Worm (Caenorhabditis elegans) whole organism, L3 larva: ENCODE data around the gene srw-76.
A peak's percentile ranks its signal among the peaks of the same experiment; 100 is the strongest.

ENCODE experiments used
- ZK546.5 ChIP-seq: sonication (generic microtip); optimal IDR thresholded peaks from 2 replicates; lab custom pipeline; 2017; ENCODE audit warnings: missing biosample characterization, missing genetic modification characterization
- ama-1 ChIP-seq: fragments of 150-350 bp; optimal IDR thresholded peaks from 2 replicates; lab custom pipeline; 2018
- ceh-28 ChIP-seq: fragments of 150-350 bp; optimal IDR thresholded peaks from 2 replicates; lab custom pipeline; 2014; ENCODE audit warnings: missing biosample characterization, missing genetic modification reagents, missing genetic modification characterization
- ceh-82 ChIP-seq: fragments of 150-350 bp; optimal IDR thresholded peaks from 2 replicates; lab custom pipeline; 2014; ENCODE audit warnings: missing biosample characterization, missing genetic modification characterization
- daf-12 ChIP-seq: fragments of 150-350 bp; optimal IDR thresholded peaks from 2 replicates; lab custom pipeline; 2014; ENCODE audit warnings: missing biosample characterization, missing genetic modification reagents, missing genetic modification characterization
- egl-5 ChIP-seq: fragments of 150-350 bp; optimal IDR thresholded peaks from 2 replicates; lab custom pipeline; 2017; ENCODE audit warnings: missing biosample characterization, missing genetic modification reagents, missing genetic modification characterization, inconsistent platforms
- elt-1 ChIP-seq: fragments of 150-350 bp; optimal IDR thresholded peaks from 2 replicates; lab custom pipeline; 2014; ENCODE audit warnings: missing biosample characterization, missing genetic modification characterization
- elt-2 ChIP-seq: sonication (generic microtip); optimal IDR thresholded peaks from 2 replicates; lab custom pipeline; 2016; ENCODE audit warnings: missing genetic modification reagents, mild to moderate bottlenecking, missing genetic modification characterization, missing compliant biosample characterization
- elt-3 ChIP-seq, 3 experiments: fragments of 150-350 bp in 1 of 3; sonication (generic microtip) in 2 of 3; optimal IDR thresholded peaks; 2 replicates in 2 of 3; 4 replicates in 1 of 3; lab custom pipeline; 2014 to 2017; ENCODE audit warnings: missing biosample characterization in 3 of 3, missing genetic modification characterization in 3 of 3
- eor-1 ChIP-seq, 2 experiments: fragments of 150-350 bp; optimal IDR thresholded peaks; 2 replicates each; lab custom pipeline; 2014 to 2018; ENCODE audit warnings: missing biosample characterization in 2 of 2, missing genetic modification characterization in 2 of 2
- fkh-10 ChIP-seq: sonication (generic microtip); optimal IDR thresholded peaks from 2 replicates; lab custom pipeline; 2017; ENCODE audit warnings: missing biosample characterization, missing genetic modification reagents, missing genetic modification characterization
- jun-1 ChIP-seq: fragments of 150-350 bp; optimal IDR thresholded peaks from 2 replicates; lab custom pipeline; 2014; ENCODE audit warnings: missing biosample characterization, missing genetic modification reagents, missing genetic modification characterization
- lin-39 ChIP-seq: fragments of 150-350 bp; optimal IDR thresholded peaks from 2 replicates; lab custom pipeline; 2018; ENCODE audit warnings: missing biosample characterization, missing genetic modification reagents, missing genetic modification characterization
- lsy-12 ChIP-seq: sonication (generic microtip); optimal IDR thresholded peaks from 2 replicates; lab custom pipeline; 2016; ENCODE audit warnings: mild to moderate bottlenecking, missing genetic modification characterization, missing compliant biosample characterization
- nfya-1 ChIP-seq: sonication (generic microtip); optimal IDR thresholded peaks from 2 replicates; lab custom pipeline; 2017; ENCODE audit warnings: missing genetic modification characterization, mild to moderate bottlenecking, missing compliant biosample characterization, antibody characterized with exemption, moderate library complexity; ENCODE audit not compliant: insufficient read depth
- nhr-12 ChIP-seq: fragments of 150-350 bp; optimal IDR thresholded peaks from 2 replicates; lab custom pipeline; 2014; ENCODE audit warnings: missing biosample characterization, missing genetic modification characterization
- nhr-237 ChIP-seq: fragments of 150-350 bp; optimal IDR thresholded peaks from 2 replicates; lab custom pipeline; 2014; ENCODE audit warnings: missing biosample characterization, missing genetic modification characterization
- nhr-25 ChIP-seq: sonication (generic microtip); optimal IDR thresholded peaks from 2 replicates; lab custom pipeline; 2017; ENCODE audit warnings: missing biosample characterization, missing genetic modification characterization
- nhr-28 ChIP-seq: fragments of 150-350 bp; optimal IDR thresholded peaks from 2 replicates; lab custom pipeline; 2014; ENCODE audit warnings: missing biosample characterization, missing genetic modification characterization
- nhr-67 ChIP-seq: fragments of 150-350 bp; optimal IDR thresholded peaks from 2 replicates; lab custom pipeline; 2014; ENCODE audit warnings: missing biosample characterization, missing genetic modification characterization
- nhr-77 ChIP-seq: fragments of 150-350 bp; optimal IDR thresholded peaks from 2 replicates; lab custom pipeline; 2014; ENCODE audit warnings: missing biosample characterization, missing genetic modification characterization
- pha-4 ChIP-seq: fragments of 150-350 bp; optimal IDR thresholded peaks from 2 replicates; lab custom pipeline; 2014; ENCODE audit warnings: missing biosample characterization, missing genetic modification reagents, missing genetic modification characterization
- pqm-1 ChIP-seq: fragments of 150-350 bp; optimal IDR thresholded peaks from 2 replicates; lab custom pipeline; 2017; ENCODE audit warnings: missing biosample characterization, missing genetic modification characterization, inconsistent platforms
- skn-1 ChIP-seq: fragments of 150-350 bp; optimal IDR thresholded peaks from 2 replicates; lab custom pipeline; 2014; ENCODE audit warnings: missing biosample characterization, missing genetic modification characterization
- snpc-4 ChIP-seq: fragments of 150-350 bp; optimal IDR thresholded peaks from 2 replicates; lab custom pipeline; 2014; ENCODE audit warnings: missing biosample characterization, missing genetic modification characterization
- unc-39 ChIP-seq: sonication (generic microtip); optimal IDR thresholded peaks from 4 replicates; lab custom pipeline; 2017; ENCODE audit warnings: missing biosample characterization, missing genetic modification characterization
- unc-62 ChIP-seq: fragments of 150-350 bp; sonication (generic microtip); optimal IDR thresholded peaks from 4 replicates; lab custom pipeline; 2014; ENCODE audit warnings: missing biosample characterization, missing genetic modification reagents, missing genetic modification characterization
- zag-1 ChIP-seq: fragments of 150-350 bp; optimal IDR thresholded peaks from 2 replicates; lab custom pipeline; 2014; ENCODE audit warnings: missing biosample characterization, missing genetic modification characterization
- ztf-11 ChIP-seq: fragments of 150-350 bp; optimal IDR thresholded peaks from 2 replicates; lab custom pipeline; 2014; ENCODE audit warnings: missing biosample characterization, missing genetic modification characterization
- ztf-4 ChIP-seq: fragments of 150-350 bp; optimal IDR thresholded peaks from 2 replicates; lab custom pipeline; 2014; ENCODE audit warnings: missing biosample characterization, missing genetic modification characterization

The srw-76 gene

DNA sequence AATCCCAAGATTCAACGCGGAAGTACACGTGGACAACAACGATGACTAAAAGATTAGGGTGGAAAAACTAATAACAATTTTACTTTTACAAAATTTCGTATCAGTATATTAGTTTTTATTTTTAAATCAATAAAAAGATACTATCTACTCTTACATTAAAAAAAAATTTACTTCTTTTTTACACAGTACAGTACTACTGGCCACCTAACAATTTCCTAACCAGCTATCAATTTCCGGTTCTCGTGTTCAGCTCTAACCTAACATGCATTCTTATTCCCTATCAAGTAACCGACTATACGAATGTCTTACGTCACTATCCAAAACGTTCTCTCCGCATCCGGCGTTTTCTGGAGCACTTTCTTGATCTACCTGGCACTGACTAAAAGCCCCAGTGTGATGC is 8.5 kb downstream of the srw-76 start, which contains the start of gene srd-21:
Gene srd-21, plus strand, starts transcription at position 301 of the 400 bp plus-strand sequence.
- TF ChIP-seq nhr-67 (tag; lab: Kevin White, UChicago) (no peak), ceh-28 (tag; lab: Kevin White, UChicago) (no peak), zag-1 (tag; lab: Kevin White, UChicago) (no peak), ztf-4 (no peak), eor-1 (tag; optimal IDR thresholded peaks at IDR 0.05; lab: Kevin White, UChicago) (no peak), egl-5 (tag; lab: Kevin White, UChicago) (no peak), unc-62 (GFP tag; lab: Kevin White, UChicago) (no peak), skn-1 (tag; lab: Kevin White, UChicago) (no peak), jun-1 (tag; lab: Kevin White, UChicago) (no peak), elt-1 (tag; lab: Kevin White, UChicago) (no peak)
- TF ChIP-seq, all 47 proteins: peak for 0

DNA sequence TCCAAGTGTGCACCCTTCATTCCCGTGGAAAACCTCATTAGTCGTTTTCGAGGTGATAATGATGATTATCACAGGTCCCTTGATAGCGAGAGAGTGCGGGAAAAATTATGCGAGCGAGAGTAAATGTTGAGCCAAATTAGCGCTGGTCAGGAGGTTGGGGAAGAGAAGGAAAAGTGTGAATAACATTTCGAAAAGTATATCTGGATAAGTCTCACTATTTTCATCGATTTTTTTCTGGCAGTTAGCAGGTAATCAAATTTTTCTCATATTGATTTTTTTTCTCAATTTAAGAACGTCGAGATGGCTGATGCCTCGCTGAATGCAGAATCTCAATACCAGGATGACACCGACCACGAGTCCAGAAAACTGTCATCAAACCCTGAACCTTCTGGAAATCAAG is 9.1 kb downstream of the srw-76 start, which contains the start of gene W06G6.2:
Gene W06G6.2, plus strand, starts transcription at position 301 of the 400 bp plus-strand sequence.
- TF ChIP-seq nhr-12 (tag; lab: Kevin White, UChicago) (no peak), fkh-10 (GFP tag; lab: Kevin White, UChicago) (no peak), ZK546.5 (tag; lab: Kevin White, UChicago) (no peak), nhr-77 (tag; lab: Kevin White, UChicago) (no peak), nhr-25 (tag; lab: Kevin White, UChicago) (no peak), elt-2 (no peak)

DNA sequence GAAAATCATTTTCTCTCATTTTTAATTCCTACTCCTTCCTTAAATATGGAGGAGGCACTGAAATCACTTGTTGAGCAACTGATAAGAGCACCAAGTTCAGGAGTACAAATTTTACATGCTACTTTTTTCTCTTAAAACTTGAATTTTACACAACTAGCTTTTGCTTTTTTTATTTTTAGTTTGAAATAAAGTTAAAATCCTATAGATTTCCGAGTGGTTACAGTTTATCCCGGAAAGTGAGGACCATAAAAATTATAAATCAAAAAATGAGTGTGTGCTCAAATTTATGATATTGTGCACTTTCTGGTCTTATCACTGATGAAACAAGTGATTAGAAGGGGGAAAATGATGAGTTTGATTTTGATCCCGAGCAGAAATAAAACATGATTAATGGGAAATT is 10.1 kb downstream of the srw-76 start, which contains the start of gene oac-53:
Gene oac-53, minus strand, starts transcription at position 9 of the 400 bp plus-strand sequence.
- TF ChIP-seq zag-1 (tag; lab: Kevin White, UChicago) (no peak), lsy-12 (no peak), elt-3 (tag; optimal IDR thresholded peaks at IDR 0.05; lab: Kevin White, UChicago) (no peak), pqm-1 (tag; lab: Kevin White, UChicago) (peak; percentile 19), egl-5 (tag; lab: Kevin White, UChicago) (no peak), unc-39 (tag; lab: Kevin White, UChicago) (no peak), elt-2 (peak; percentile 73), daf-12 (tag; lab: Kevin White, UChicago) (no peak)

DNA sequence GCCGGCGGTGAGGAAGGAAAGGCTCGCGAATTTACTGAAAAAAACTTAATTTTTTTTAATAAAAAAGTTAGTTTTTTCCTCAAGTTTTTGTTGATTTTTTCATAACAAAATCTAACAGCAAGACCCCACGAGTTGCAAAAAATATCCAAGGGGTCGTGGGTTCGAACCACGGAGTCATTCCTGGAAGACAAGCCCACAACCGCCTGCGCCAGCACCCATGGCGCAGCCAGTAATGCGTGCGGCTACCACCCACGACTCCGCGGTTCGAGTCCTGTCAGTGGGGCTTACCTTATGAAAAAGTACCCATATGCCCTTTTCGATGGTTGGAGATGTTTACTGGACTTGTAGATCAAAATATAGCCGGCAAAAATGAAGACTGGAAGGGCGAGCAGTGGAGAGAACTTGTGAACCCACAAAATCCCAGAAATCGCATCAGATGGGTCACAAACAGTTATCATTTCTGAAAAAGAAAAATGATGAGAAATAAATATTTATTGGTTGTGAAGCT is 15.3 kb downstream of the srw-76 start, which contains the start of gene Y70C5A.2:
Gene Y70C5A.2, minus strand, starts transcription at position 458 of the 508 bp plus-strand sequence.
- no peak for TF ChIP-seq elt-2
- no peak for TF ChIP-seq ztf-11 (tag; lab: Kevin White, UChicago)
- TF ChIP-seq nfya-1 (tag; lab: Kevin White, UChicago) = no peak
- no peak for TF ChIP-seq elt-3 (tag; optimal IDR thresholded peaks at IDR 0.05; lab: Kevin White, UChicago)

DNA sequence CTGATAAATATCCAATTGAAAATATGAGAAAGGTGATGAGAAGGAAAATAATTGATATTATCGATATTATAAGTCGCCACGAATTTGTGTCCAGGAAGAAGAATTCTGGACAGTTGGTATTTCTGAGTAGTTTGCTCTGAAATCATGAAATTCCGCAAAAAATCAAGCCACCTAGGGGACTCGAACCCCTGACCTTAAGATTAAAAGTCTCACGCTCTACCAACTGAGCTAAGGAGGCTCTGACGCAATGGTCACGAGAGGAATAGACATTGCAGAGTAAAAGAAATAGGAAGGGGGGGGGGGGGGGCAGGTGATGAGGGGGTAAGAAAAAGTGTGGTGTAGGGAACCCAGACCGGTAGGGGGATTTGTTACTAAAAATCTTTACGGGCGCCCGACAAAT is 16.2 kb downstream of the srw-76 start:
- TF ChIP-seq nhr-28 (tag; lab: Kevin White, UChicago) (no peak), elt-2 (peak; percentile 18)

DNA sequence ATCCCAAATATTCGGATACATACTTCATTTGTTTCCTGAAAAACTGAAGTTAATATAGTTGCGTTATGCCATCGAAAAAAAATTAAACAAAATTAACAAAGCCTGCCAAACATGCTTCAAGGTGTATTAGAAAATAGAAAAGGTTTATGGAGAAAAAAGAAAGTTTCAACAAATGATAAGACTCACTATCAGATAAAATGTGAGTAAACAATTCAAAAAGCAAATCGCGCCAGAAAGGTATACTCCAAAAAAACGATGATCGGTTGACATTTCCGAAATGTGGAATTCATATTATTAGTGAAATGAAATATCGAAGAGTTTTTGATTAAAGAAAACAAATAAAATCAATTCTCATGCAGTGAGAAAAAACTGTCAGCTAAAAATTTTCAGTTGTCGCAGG is 17.2 kb downstream of the srw-76 start, which contains the start of gene Y70C5A.3:
Gene Y70C5A.3, minus strand, starts transcription at position 50 of the 400 bp plus-strand sequence.
- TF ChIP-seq snpc-4 (tag; lab: Kevin White, UChicago) (no peak), ceh-82 (tag; lab: Kevin White, UChicago) (no peak), pqm-1 (tag; lab: Kevin White, UChicago) (peak; percentile 30), elt-2 (peak; percentile 60), pha-4 (tag; lab: Kevin White, UChicago) (peak; percentile 19)

DNA sequence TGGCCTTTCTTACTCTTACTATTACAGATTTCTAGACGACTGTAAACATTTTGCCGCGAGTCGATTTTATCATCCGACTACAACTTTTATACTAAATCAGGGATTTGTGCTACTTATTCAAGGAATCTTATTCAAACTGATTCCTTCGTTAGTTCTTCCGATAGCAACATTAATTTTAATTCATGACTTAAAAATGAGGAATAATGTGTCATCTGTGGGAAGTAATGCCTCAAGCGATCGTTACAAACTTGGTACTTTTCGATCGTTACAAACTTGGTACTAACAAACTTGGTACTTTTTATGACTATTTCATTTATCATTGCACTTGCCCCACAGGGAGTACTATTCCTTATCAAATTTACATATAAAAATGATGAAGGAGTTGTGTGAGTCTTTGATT is 20.6 kb downstream of the srw-76 start, which contains the start of gene Y70C5A.4:
Gene Y70C5A.4, plus strand, starts transcription at position 301 of the 400 bp plus-strand sequence.
- TF ChIP-seq lin-39 (tag; lab: Kevin White, UChicago) = no peak
- TF ChIP-seq ama-1 = no peak
- TF ChIP-seq skn-1 (tag; lab: Kevin White, UChicago) = no peak
- TF ChIP-seq daf-12 (tag; lab: Kevin White, UChicago) = no peak
- TF ChIP-seq ceh-28 (tag; lab: Kevin White, UChicago) = no peak
- TF ChIP-seq nhr-28 (tag; lab: Kevin White, UChicago) = no peak
- TF ChIP-seq eor-1 (tag; optimal IDR thresholded peaks at IDR 0.05; lab: Kevin White, UChicago) = no peak
- no peak for TF ChIP-seq nhr-237 (tag; lab: Kevin White, UChicago)
